Worm (Caenorhabditis elegans): ENCODE data around the gene F38A5.6.

The F38A5.6 gene

ce11 chrIV:6645867-6646655 lies 48.9 kb upstream of the F38A5.6 start, which contains the start of gene hil-7 (continued):
- TF ChIP-seq C38D4.7 (GFP tag; optimal IDR thresholded peaks at IDR 0.05), result no peak
- no peak for TF ChIP-seq pqm-1 (tag; optimal IDR thresholded peaks at IDR 0.05)
- TF ChIP-seq ahr-1 (tag; optimal IDR thresholded peaks at IDR 0.05), result peak; percentile 25
- no peak for TF ChIP-seq ceh-48 (tag; optimal IDR thresholded peaks at IDR 0.05)
- TF ChIP-seq sox-4 (tag; optimal IDR thresholded peaks at IDR 0.05), result no peak
- peak; percentile 51 for TF ChIP-seq dve-1 (tag; optimal IDR thresholded peaks at IDR 0.05)
- peak; percentile 82 for TF ChIP-seq unc-42 (tag; optimal IDR thresholded peaks at IDR 0.05)
- peak; percentile 94 for TF ChIP-seq nfya-1 (tag; optimal IDR thresholded peaks at IDR 0.05)
- TF ChIP-seq hlh-15 (tag; optimal IDR thresholded peaks at IDR 0.05), result no peak
- no peak for TF ChIP-seq T23F11.4 (GFP tag; optimal IDR thresholded peaks at IDR 0.05)
- TF ChIP-seq sdc-2 (tag; optimal IDR thresholded peaks at IDR 0.05), result peak; percentile 78
- TF ChIP-seq ceh-31 (tag; optimal IDR thresholded peaks at IDR 0.05), result peak; percentile 96
- TF ChIP-seq K02D7.2 (tag; optimal IDR thresholded peaks at IDR 0.05), result no peak
- TF ChIP-seq syd-9 (tag; optimal IDR thresholded peaks at IDR 0.05), result peak; percentile 59
- TF ChIP-seq ztf-16 (tag; optimal IDR thresholded peaks at IDR 0.05), result peak; percentile 34
- peak; percentile 81 for TF ChIP-seq eyg-1 (tag; optimal IDR thresholded peaks at IDR 0.05)
- no peak for TF ChIP-seq che-1 (tag; optimal IDR thresholded peaks at IDR 0.05)
- TF ChIP-seq K09A11.1 (tag; optimal IDR thresholded peaks at IDR 0.05; ENCODE audit: insufficient read depth), result peak; percentile 19
- no peak for TF ChIP-seq ceh-14 (tag; optimal IDR thresholded peaks at IDR 0.05)
- TF ChIP-seq ama-1 (optimal IDR thresholded peaks at IDR 0.05), result peak; percentile 94
- TF ChIP-seq fkh-10 (GFP tag; optimal IDR thresholded peaks at IDR 0.05), result peak; percentile 27
- no peak for TF ChIP-seq Y22D7AL.16 (tag; optimal IDR thresholded peaks at IDR 0.05)
- peak; percentile 96 for TF ChIP-seq ceh-34 (tag; optimal IDR thresholded peaks at IDR 0.05)
- no peak for TF ChIP-seq pag-3 (tag; optimal IDR thresholded peaks at IDR 0.05; ENCODE audit: borderline replicate concordance)
- no peak for TF ChIP-seq gmeb-2 (tag; optimal IDR thresholded peaks at IDR 0.05)
- TF ChIP-seq pat-9 (tag; optimal IDR thresholded peaks at IDR 0.05), result no peak
- peak; percentile 46; the same call in 1 of the 2 replicates for TF ChIP-seq sox-2 (GFP tag; IDR thresholded peaks at IDR 0.05)

DNA sequence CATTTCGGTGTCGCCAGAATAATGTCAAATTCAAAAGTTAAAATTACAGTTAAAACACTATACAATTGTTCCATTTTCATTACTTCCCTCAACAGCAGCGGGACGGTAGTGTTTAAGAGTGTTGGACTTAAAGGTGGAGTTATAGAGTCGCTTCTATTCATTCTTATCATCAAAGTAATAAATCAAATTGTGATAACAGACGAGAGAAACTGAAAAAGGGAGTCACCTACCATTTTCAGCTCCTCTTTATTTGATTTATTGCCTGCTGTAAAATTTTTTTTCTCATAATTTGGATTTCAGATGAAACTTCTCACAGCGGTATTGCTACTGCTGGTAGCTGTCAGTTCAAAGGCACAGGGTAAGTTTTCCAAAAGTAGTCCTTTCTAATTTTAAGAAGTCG lies 42.7 kb upstream of the F38A5.6 start, which contains the start of gene C01B10.6:
TSS of gene C01B10.6 (plus strand) at position 301 of the 400 bp plus-strand sequence.
- TF ChIP-seq lim-6 (tag; optimal IDR thresholded peaks at IDR 0.05) (no peak), ztf-16 (tag; optimal IDR thresholded peaks at IDR 0.05) (no peak), ceh-19 (GFP tag; optimal IDR thresholded peaks at IDR 0.05) (no peak)

DNA sequence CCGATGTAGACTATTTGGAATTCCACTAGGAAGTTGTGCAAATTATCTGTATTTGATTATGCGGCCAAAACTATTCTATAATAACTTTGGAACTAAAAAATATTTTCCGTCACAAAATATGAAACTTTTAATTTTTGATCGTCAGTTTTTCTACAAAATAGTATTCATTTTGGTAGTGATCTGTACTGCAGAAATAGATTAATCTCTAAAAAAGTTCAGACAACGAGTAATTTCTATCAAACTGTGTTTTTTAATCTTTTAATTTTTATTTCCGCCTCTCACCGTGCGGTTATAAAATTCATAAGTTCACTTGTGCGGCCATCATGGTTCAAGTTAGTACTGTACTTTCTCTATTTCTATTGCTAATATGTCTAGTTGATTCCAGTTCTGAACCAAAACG lies 41.1 kb upstream of the F38A5.6 start, which contains the start of gene C01B10.7:
TSS of gene C01B10.7 (plus strand) at position 301 of the 400 bp plus-strand sequence.
- TF ChIP-seq fkh-10 (GFP tag; optimal IDR thresholded peaks at IDR 0.05) (no peak), sdc-2 (tag; optimal IDR thresholded peaks at IDR 0.05) (no peak), fax-1 (tag; optimal IDR thresholded peaks at IDR 0.05) (no peak), elt-2 (tag; optimal IDR thresholded peaks at IDR 0.05) (no peak), ama-1 (optimal IDR thresholded peaks at IDR 0.05) (no peak), npax-4 (tag; optimal IDR thresholded peaks at IDR 0.05) (no peak), rnt-1 (tag; optimal IDR thresholded peaks at IDR 0.05) (no peak), ref-2 (tag; optimal IDR thresholded peaks at IDR 0.05) (no peak), madf-2 (tag; optimal IDR thresholded peaks at IDR 0.05) (no peak), odd-2 (tag; optimal IDR thresholded peaks at IDR 0.05) (no peak), nhr-232 (tag; optimal IDR thresholded peaks at IDR 0.05) (no peak), unc-55 (GFP tag; optimal IDR thresholded peaks at IDR 0.05) (no peak), pha-4 (tag; optimal IDR thresholded peaks at IDR 0.05) (no peak), pag-3 (tag; optimal IDR thresholded peaks at IDR 0.05; ENCODE audit: borderline replicate concordance) (no peak), K09A11.1 (tag; optimal IDR thresholded peaks at IDR 0.05; ENCODE audit: insufficient read depth) (no peak), hlh-13 (GFP tag; optimal IDR thresholded peaks at IDR 0.05) (no peak), pat-9 (tag; optimal IDR thresholded peaks at IDR 0.05) (no peak)

Data from whole organism, late embryonic.